Worm (Caenorhabditis elegans) whole organism, late embryonic: ENCODE results near the gene F46C5.10.
A peak's percentile ranks its signal among the peaks of the same experiment; 100 is the strongest.

Experiments used
- F13H6.1 ChIP-seq: sonication (generic microtip); optimal IDR thresholded peaks from 2 replicates; lab custom pipeline; 2016; ENCODE audit warnings: missing genetic modification characterization, missing compliant biosample characterization
- K02D7.2 ChIP-seq: sonication (generic microtip); optimal IDR thresholded peaks from 2 replicates; lab custom pipeline; 2017; ENCODE audit warnings: mild to moderate bottlenecking, missing genetic modification characterization, missing compliant biosample characterization
- K09A11.1 ChIP-seq: sonication (generic microtip); optimal IDR thresholded peaks from 2 replicates; lab custom pipeline; 2017; ENCODE audit warnings: antibody characterized with exemption, mild to moderate bottlenecking, missing genetic modification characterization, missing compliant biosample characterization; ENCODE audit not compliant: insufficient read depth
- ama-1 ChIP-seq: fragments of 150-350 bp; optimal IDR thresholded peaks from 2 replicates; lab custom pipeline; 2014
- ceh-14 ChIP-seq: sonication (generic microtip); optimal IDR thresholded peaks from 2 replicates; lab custom pipeline; 2016; ENCODE audit warnings: missing genotype, missing genetic modification characterization, missing compliant biosample characterization
- ceh-18 ChIP-seq: sonication (generic microtip); optimal IDR thresholded peaks from 2 replicates; lab custom pipeline; 2016; ENCODE audit warnings: missing genetic modification characterization, missing compliant biosample characterization
- ceh-2 ChIP-seq: sonication (generic microtip); optimal IDR thresholded peaks from 2 replicates; lab custom pipeline; 2016; ENCODE audit warnings: missing genotype, missing genetic modification characterization, missing compliant biosample characterization
- ceh-22 ChIP-seq: sonication (generic microtip); optimal IDR thresholded peaks from 2 replicates; lab custom pipeline; 2017; ENCODE audit warnings: missing biosample characterization, missing genetic modification characterization
- ceh-45 ChIP-seq: fragments of 200-800 bp; sonication (Bioruptor generic); IDR thresholded peaks from 2 replicates; pipeline ENCODE4 v1.3.6; 2022; ENCODE audit warnings: missing genetic modification reagents, missing genetic modification characterization, missing compliant biosample characterization
- ceh-48 ChIP-seq: sonication (generic microtip); optimal IDR thresholded peaks from 2 replicates; lab custom pipeline; 2016; ENCODE audit warnings: missing genetic modification characterization, inconsistent platforms, missing compliant biosample characterization
- ceh-9 ChIP-seq: sonication (generic microtip); optimal IDR thresholded peaks from 2 replicates; lab custom pipeline; 2016; ENCODE audit warnings: mild to moderate bottlenecking, missing genetic modification characterization, inconsistent platforms, missing compliant biosample characterization
- che-1 ChIP-seq: sonication (generic microtip); optimal IDR thresholded peaks from 2 replicates; lab custom pipeline; 2016; ENCODE audit warnings: mild to moderate bottlenecking, missing genetic modification characterization, missing compliant biosample characterization
- elt-2 ChIP-seq: sonication (generic microtip); optimal IDR thresholded peaks from 2 replicates; lab custom pipeline; 2016; ENCODE audit warnings: missing genetic modification reagents, missing genetic modification characterization, missing compliant biosample characterization
- elt-4 ChIP-seq: sonication (generic microtip); optimal IDR thresholded peaks from 2 replicates; lab custom pipeline; 2016; ENCODE audit warnings: missing genetic modification characterization, missing compliant biosample characterization
- fkh-10 ChIP-seq: fragments of 150-350 bp; optimal IDR thresholded peaks from 2 replicates; lab custom pipeline; 2014; ENCODE audit warnings: missing biosample characterization, missing genetic modification reagents, missing genetic modification characterization
- hlh-8 ChIP-seq: sonication (generic microtip); optimal IDR thresholded peaks from 2 replicates; lab custom pipeline; 2016; ENCODE audit warnings: missing genotype, missing genetic modification characterization, missing compliant biosample characterization
- madf-2 ChIP-seq: sonication (generic microtip); optimal IDR thresholded peaks from 2 replicates; lab custom pipeline; 2017; ENCODE audit warnings: missing genetic modification characterization, missing compliant biosample characterization
- mec-3 ChIP-seq: sonication (generic microtip); optimal IDR thresholded peaks from 2 replicates; lab custom pipeline; 2016; ENCODE audit warnings: borderline replicate concordance, missing genetic modification characterization, missing compliant biosample characterization
- nfya-1 ChIP-seq: sonication (generic microtip); optimal IDR thresholded peaks from 2 replicates; lab custom pipeline; 2017; ENCODE audit warnings: missing genetic modification characterization, mild to moderate bottlenecking, missing compliant biosample characterization, antibody characterized with exemption, moderate library complexity
- nhr-232 ChIP-seq: sonication (generic microtip); optimal IDR thresholded peaks from 2 replicates; lab custom pipeline; 2016; ENCODE audit warnings: missing genetic modification characterization, missing compliant biosample characterization
- npax-4 ChIP-seq: sonication (generic microtip); optimal IDR thresholded peaks from 2 replicates; lab custom pipeline; 2016; ENCODE audit warnings: missing genetic modification characterization, missing compliant biosample characterization
- odd-2 ChIP-seq: sonication (generic microtip); optimal IDR thresholded peaks from 2 replicates; lab custom pipeline; 2017; ENCODE audit warnings: antibody characterized with exemption, mild to moderate bottlenecking, missing genetic modification characterization, missing compliant biosample characterization
- pat-9 ChIP-seq: fragments of 200-800 bp; sonication (Bioruptor generic); optimal IDR thresholded peaks from 2 replicates; lab custom pipeline; 2018; ENCODE audit warnings: mild to moderate bottlenecking, missing genetic modification characterization, moderate library complexity, missing compliant biosample characterization
- pha-4 ChIP-seq: fragments of 150-350 bp; optimal IDR thresholded peaks from 2 replicates; lab custom pipeline; 2018; ENCODE audit warnings: missing biosample characterization, missing genetic modification reagents, missing genetic modification characterization
- pqm-1 ChIP-seq: sonication (generic microtip); optimal IDR thresholded peaks from 2 replicates; lab custom pipeline; 2016; ENCODE audit warnings: missing genetic modification characterization, missing compliant biosample characterization
- pros-1 ChIP-seq: fragments of 150-350 bp; optimal IDR thresholded peaks from 2 replicates; lab custom pipeline; 2014; ENCODE audit warnings: missing biosample characterization, missing genetic modification reagents, missing genetic modification characterization
- ref-2 ChIP-seq: sonication (generic microtip); optimal IDR thresholded peaks from 2 replicates; lab custom pipeline; 2016; ENCODE audit warnings: missing genetic modification characterization, missing compliant biosample characterization
- rnt-1 ChIP-seq: sonication (generic microtip); optimal IDR thresholded peaks from 2 replicates; lab custom pipeline; 2016; ENCODE audit warnings: missing genetic modification characterization, missing compliant biosample characterization
- syd-9 ChIP-seq: sonication (generic microtip); optimal IDR thresholded peaks from 2 replicates; lab custom pipeline; 2016; ENCODE audit warnings: mild to moderate bottlenecking, missing genetic modification characterization, moderate library complexity, missing compliant biosample characterization
- tbx-2 ChIP-seq: sonication (generic microtip); optimal IDR thresholded peaks from 2 replicates; lab custom pipeline; 2016; ENCODE audit warnings: missing genetic modification characterization, missing compliant biosample characterization
- tbx-7 ChIP-seq: sonication (generic microtip); optimal IDR thresholded peaks from 2 replicates; lab custom pipeline; 2016; ENCODE audit warnings: missing genotype, missing genetic modification characterization, missing compliant biosample characterization
- unc-42 ChIP-seq: sonication (generic microtip); optimal IDR thresholded peaks from 2 replicates; lab custom pipeline; 2016; ENCODE audit warnings: missing genotype, missing genetic modification characterization, missing compliant biosample characterization
- unc-55 ChIP-seq: sonication (generic microtip); optimal IDR thresholded peaks from 2 replicates; lab custom pipeline; 2017; ENCODE audit warnings: missing biosample characterization, missing genetic modification reagents, missing genetic modification characterization
- unc-86 ChIP-seq: sonication (generic microtip); optimal IDR thresholded peaks from 2 replicates; lab custom pipeline; 2016; ENCODE audit warnings: missing genetic modification characterization, missing compliant biosample characterization
- zip-5 ChIP-seq: sonication (generic microtip); optimal IDR thresholded peaks from 2 replicates; lab custom pipeline; 2016; ENCODE audit warnings: missing genetic modification characterization, missing compliant biosample characterization
- ztf-16 ChIP-seq: sonication (generic microtip); optimal IDR thresholded peaks from 2 replicates; lab custom pipeline; 2017; ENCODE audit warnings: missing genetic modification characterization, missing compliant biosample characterization

F46C5.10 gene

DNA sequence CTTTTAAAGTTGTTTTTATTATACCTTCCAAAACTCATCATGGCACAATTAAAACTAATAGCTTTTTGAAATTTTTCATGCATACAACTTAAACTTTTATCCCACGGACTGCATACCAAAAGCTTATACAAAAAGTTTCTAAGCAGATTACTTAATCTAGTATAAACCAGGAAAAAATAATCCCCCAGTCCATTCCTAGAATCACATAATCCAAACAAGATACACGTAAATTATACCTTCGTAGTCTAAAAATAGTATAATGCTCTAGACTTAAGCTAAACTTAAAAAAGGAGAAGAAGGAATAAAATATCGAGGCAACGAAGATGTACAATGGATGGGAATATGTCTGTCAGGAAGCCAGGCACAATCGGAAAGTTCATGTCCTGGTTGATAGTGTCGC lies 23.6 kb downstream of the F46C5.10 start:
- no peak for TF ChIP-seq mec-3 (tag; lab: Kevin White, UChicago)
- TF ChIP-seq unc-55 (GFP tag; lab: Kevin White, UChicago) = no peak
- no peak for TF ChIP-seq pqm-1 (tag; lab: Kevin White, UChicago)
- TF ChIP-seq ceh-22 (tag; lab: Kevin White, UChicago) = no peak
- no peak for TF ChIP-seq ceh-48 (tag; lab: Kevin White, UChicago)
- no peak for TF ChIP-seq ceh-9 (tag; lab: Kevin White, UChicago)
- TF ChIP-seq tbx-2 (tag; lab: Kevin White, UChicago) = no peak
- no peak for TF ChIP-seq syd-9 (tag; lab: Kevin White, UChicago)
- no peak for TF ChIP-seq pat-9 (tag; lab: Kevin White, UChicago)
- no peak for TF ChIP-seq pros-1 (tag; lab: Kevin White, UChicago)
- no peak for TF ChIP-seq ceh-14 (tag; lab: Kevin White, UChicago)
- no peak for TF ChIP-seq ceh-2 (tag; lab: Kevin White, UChicago)
- no peak for TF ChIP-seq nfya-1
- TF ChIP-seq unc-86 (tag; lab: Kevin White, UChicago) = no peak
- no peak for TF ChIP-seq nhr-232

DNA sequence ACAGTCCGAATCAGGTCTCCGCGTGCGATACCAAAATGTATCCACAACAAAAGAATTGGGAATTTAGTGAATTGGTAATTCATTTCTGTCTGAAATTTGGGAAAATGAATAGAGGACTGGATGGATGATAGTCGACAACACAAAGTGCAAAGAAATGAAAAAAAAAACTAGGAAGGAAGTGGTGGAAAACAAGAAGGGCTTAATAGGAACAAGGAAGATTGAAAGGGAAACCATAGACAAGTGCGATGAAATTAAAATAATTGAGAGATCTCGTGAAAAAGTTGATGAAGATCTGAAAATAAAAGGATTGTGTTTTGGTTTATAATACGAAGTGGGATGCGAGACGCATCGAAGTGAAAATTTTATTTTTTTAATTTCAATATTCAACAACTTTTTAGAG lies 24.8 kb downstream of the F46C5.10 start, which contains the start of gene F07H5.7:
TSS of gene F07H5.7 (minus strand) at position 101 of the 400 bp plus-strand sequence.
- no peak for TF ChIP-seq zip-5 (tag; lab: Kevin White, UChicago)
- no peak for TF ChIP-seq ceh-18
- TF ChIP-seq madf-2 (tag; lab: Kevin White, UChicago) = no peak
- TF ChIP-seq odd-2 = no peak

DNA sequence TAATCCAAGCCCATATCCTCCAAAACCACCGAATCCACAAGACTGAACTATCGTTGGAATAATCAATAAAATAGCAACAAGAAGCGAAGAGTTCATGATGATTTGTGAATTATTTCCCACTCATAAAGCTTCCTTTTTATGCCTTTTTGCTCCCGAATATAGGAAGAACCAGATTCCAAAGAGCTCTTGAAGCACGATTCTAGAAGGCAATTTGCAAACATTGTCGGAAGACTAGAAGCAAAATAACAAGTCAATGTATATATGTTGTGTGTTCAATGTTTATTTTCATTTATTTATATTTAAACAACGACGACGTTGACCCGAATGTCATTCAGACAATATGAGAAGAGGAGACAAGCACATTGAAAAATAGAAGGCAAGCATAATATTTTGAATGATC lies 26.2 kb downstream of the F46C5.10 start, which contains the start of gene idpa-2:
TSS of gene idpa-2 (minus strand) at position 101 of the 400 bp plus-strand sequence.
- TF ChIP-seq unc-42 (tag; lab: Kevin White, UChicago) (no peak), F13H6.1 (tag; lab: Kevin White, UChicago) (no peak), rnt-1 (no peak)

DNA sequence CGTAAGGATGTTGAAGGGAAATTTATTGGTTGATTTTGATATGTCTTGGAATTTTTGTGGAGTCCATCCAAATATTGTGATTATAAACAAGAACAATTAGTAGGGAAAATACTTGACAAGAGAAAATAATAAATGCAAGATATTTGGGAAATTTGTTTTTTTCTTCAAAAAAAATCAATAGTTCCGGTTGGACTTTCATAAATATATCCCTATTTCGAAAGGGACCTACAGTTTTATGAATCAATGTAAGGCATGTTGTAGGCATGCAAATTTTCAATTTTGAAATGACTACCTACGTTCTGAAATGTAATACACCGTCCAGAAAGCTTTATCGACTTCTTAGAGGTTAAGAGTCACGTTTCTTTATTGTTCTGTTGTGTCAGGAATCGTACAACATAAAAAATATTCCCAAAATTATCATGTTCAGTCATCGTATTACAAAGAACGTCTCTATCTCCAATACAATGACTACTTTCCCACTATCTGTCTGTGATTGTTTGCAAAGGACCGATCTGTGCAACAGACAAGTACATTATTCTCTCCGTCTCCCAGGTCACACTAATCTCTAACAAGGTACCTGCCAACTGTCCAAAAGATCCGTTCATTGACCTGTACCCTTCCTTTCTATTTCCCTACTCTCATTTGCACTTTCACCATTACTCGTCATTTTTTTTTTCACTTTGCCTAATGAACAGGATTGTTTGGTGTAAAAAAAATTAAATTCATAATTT lies 28.8 kb downstream of the F46C5.10 start, which contains the start of gene F07H5.13:
TSS of gene F07H5.13 (plus strand) at position 730 of the 731 bp plus-strand sequence.
- TF ChIP-seq ceh-45 (0 out of 2 replicates have a peak, but pooled peaks have one; percentile 12), elt-2 (peak; percentile 31), K02D7.2 (tag; lab: Kevin White, UChicago) (no peak), che-1 (tag; lab: Kevin White, UChicago) (no peak), ama-1 (lab: Kevin White, UChicago) (peak; percentile 75)
- TF ChIP-seq, all 69 proteins: peak for 3

DNA sequence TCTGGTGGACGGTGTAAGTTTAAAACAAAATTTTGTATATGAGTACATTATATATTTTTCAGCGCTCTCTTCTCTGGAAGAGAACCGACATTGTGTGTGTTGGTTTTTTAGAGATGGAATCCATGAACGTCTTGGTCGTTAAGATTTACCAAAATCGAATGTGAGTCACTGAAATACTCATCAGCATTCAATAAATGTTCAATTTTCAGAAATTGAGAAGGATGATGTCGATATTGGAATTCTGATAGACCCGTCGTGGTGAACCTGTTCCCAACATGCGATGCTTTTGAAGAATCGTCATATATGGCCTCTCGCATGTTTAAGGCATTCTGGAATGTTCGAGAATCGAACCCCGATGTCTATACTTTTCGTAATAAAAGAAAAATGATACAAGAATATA lies 30.1 kb downstream of the F46C5.10 start:
- TF ChIP-seq K02D7.2 (tag; lab: Kevin White, UChicago) = no peak
- TF ChIP-seq pha-4 = no peak
- no peak for TF ChIP-seq ceh-22 (tag; lab: Kevin White, UChicago)
- no peak for TF ChIP-seq ztf-16 (tag; lab: Kevin White, UChicago)
- TF ChIP-seq npax-4 = no peak
- TF ChIP-seq elt-4 (tag; lab: Kevin White, UChicago) = no peak
- no peak for TF ChIP-seq tbx-7 (tag; lab: Kevin White, UChicago)
- TF ChIP-seq K09A11.1 (tag; lab: Kevin White, UChicago) = no peak
- TF ChIP-seq elt-2 = no peak
- no peak for TF ChIP-seq ref-2
- no peak for TF ChIP-seq fkh-10 (GFP tag; lab: Kevin White, UChicago)
- TF ChIP-seq ceh-2 (tag; lab: Kevin White, UChicago) = no peak
- TF ChIP-seq hlh-8 (tag; lab: Kevin White, UChicago) = no peak
- no peak for TF ChIP-seq pros-1 (tag; lab: Kevin White, UChicago)
